Fruit fly (Drosophila melanogaster): ENCODE results near the gene kto.
A peak's percentile ranks its signal among the peaks of the same experiment; 100 is the strongest.

kto gene

dm6 chr3L:19845907-19846301 is 9.5 kb downstream of the kto start:
- TF ChIP-seq CG14965 (GFP tag; optimal IDR thresholded peaks at IDR 0.05; ENCODE audit: borderline replicate concordance) (no peak), Pdp1 (GFP tag; optimal IDR thresholded peaks at IDR 0.05) (peak in 1 of 2 experiments; percentile 34)

dm6 chr3L:19846960-19847359 is 10.5 kb downstream of the kto start:
- TF ChIP-seq chif (GFP tag; optimal IDR thresholded peaks at IDR 0.05) (no peak), hth (optimal IDR thresholded peaks at IDR 0.05) (no peak), knrl (GFP tag; IDR thresholded peaks at IDR 0.05; ENCODE audit: partially characterized antibody) (no peak), pb (GFP tag; optimal IDR thresholded peaks at IDR 0.05) (no peak), Usf (GFP tag; optimal IDR thresholded peaks at IDR 0.05) (no peak), gfzf (GFP tag; optimal IDR thresholded peaks at IDR 0.05) (no peak), Hr51 (GFP tag; optimal IDR thresholded peaks at IDR 0.05) (no peak), ac (GFP tag; optimal IDR thresholded peaks at IDR 0.05) (no peak), CG17912 (GFP tag; optimal IDR thresholded peaks at IDR 0.05) (peak; percentile 21), CG16813 (GFP tag; IDR thresholded peaks at IDR 0.05; ENCODE audit: partially characterized antibody) (no peak), nmo (GFP tag; optimal IDR thresholded peaks at IDR 0.05) (no peak), CG13894 (tag; optimal IDR thresholded peaks at IDR 0.05) (peak; percentile 9), psq (GFP tag; optimal IDR thresholded peaks at IDR 0.05) (no peak), Med (GFP tag) (peak; percentile 13), Nf-YC (tag; optimal IDR thresholded peaks at IDR 0.05) (no peak), Pdp1 (GFP tag; optimal IDR thresholded peaks at IDR 0.05) (no peak), B-H1 (GFP tag; IDR thresholded peaks at IDR 0.05) (no peak), Adf1 (GFP tag; IDR thresholded peaks at IDR 0.05) (no peak), Ptx1 (GFP tag; IDR thresholded peaks at IDR 0.05) (no peak), CG14014 (GFP tag; IDR thresholded peaks at IDR 0.05) (no peak), CG14441 (GFP tag; IDR thresholded peaks at IDR 0.05) (no peak), croc (GFP tag; conservative IDR thresholded peaks at IDR 0.05) (no peak), Max (GFP tag; optimal IDR thresholded peaks at IDR 0.05) (no peak), CG31441 (GFP tag; IDR thresholded peaks at IDR 0.05) (no peak), cas (GFP tag; IDR thresholded peaks at IDR 0.05) (no peak), CG32772 (GFP tag; IDR thresholded peaks at IDR 0.05) (no peak), Scr (GFP tag; IDR thresholded peaks at IDR 0.05; ENCODE audit: partially characterized antibody) (no peak), gem (tag; optimal IDR thresholded peaks at IDR 0.05) (no peak), Six4 (GFP tag; optimal IDR thresholded peaks at IDR 0.05) (no peak), Gsc (GFP tag; IDR thresholded peaks at IDR 0.05) (no peak), TFAM (GFP tag; optimal IDR thresholded peaks at IDR 0.05) (no peak), Hr78 (GFP tag; optimal IDR thresholded peaks at IDR 0.05) (no peak), Dll (GFP tag; IDR thresholded peaks at IDR 0.05; ENCODE audit: partially characterized antibody) (no peak), vnd (GFP tag; IDR thresholded peaks at IDR 0.05; ENCODE audit: partially characterized antibody) (no peak), her (GFP tag; optimal IDR thresholded peaks at IDR 0.05) (no peak), Fer3 (tag; optimal IDR thresholded peaks at IDR 0.05) (no peak), CG6854 (GFP tag; optimal IDR thresholded peaks at IDR 0.05) (no peak), CG16815 (GFP tag; optimal IDR thresholded peaks at IDR 0.05) (no peak), CG6683 (GFP tag; optimal IDR thresholded peaks at IDR 0.05) (no peak), CG8388 (GFP tag; optimal IDR thresholded peaks at IDR 0.05) (no peak), CG18764 (GFP tag; optimal IDR thresholded peaks at IDR 0.05) (no peak), cg (GFP tag; optimal IDR thresholded peaks at IDR 0.05) (no peak), CG2875 (GFP tag; optimal IDR thresholded peaks at IDR 0.05) (peak; percentile 64), lov (optimal IDR thresholded peaks at IDR 0.05) (no peak), lov (GFP tag; IDR thresholded peaks at IDR 0.05) (no peak), zfh2 (GFP tag; optimal IDR thresholded peaks at IDR 0.05) (no peak), CG4730 (GFP tag; IDR thresholded peaks at IDR 0.05) (no peak), mirr (GFP tag; optimal IDR thresholded peaks at IDR 0.05) (peak; percentile 59)

Measured in whole organism, embryonic.